Fruit fly (Drosophila melanogaster): ENCODE measurements around the gene CG11983.

Gene CG11983

dm6 chr3R:9039448-9039847 lies 31.3 kb downstream of the CG11983 start, which contains the start of gene neur (continued):
- TF ChIP-seq Sry-δ (GFP tag; optimal IDR thresholded peaks at IDR 0.05): peak; percentile 74
- peak; percentile 60; the same call in 1 of the 2 replicates for TF ChIP-seq bbx (GFP tag; IDR thresholded peaks at IDR 0.05; ENCODE audit: partially characterized antibody)
- TF ChIP-seq CG8765 (GFP tag; IDR thresholded peaks at IDR 0.05): no peak
- peak; percentile 23 for TF ChIP-seq CG13424 (tag; optimal IDR thresholded peaks at IDR 0.05)
- TF ChIP-seq CG6791 (GFP tag; IDR thresholded peaks at IDR 0.05; ENCODE audit: partially characterized antibody): peak; percentile 59; the same call in 2 of the 3 replicates
- TF ChIP-seq Lpt (GFP tag; optimal IDR thresholded peaks at IDR 0.05): no peak
- TF ChIP-seq CG2889 (GFP tag; IDR thresholded peaks at IDR 0.05): no peak
- peak; percentile 51 for TF ChIP-seq CG15514 (GFP tag; optimal IDR thresholded peaks at IDR 0.05)
- no peak for TF ChIP-seq CG17612 (GFP tag; IDR thresholded peaks at IDR 0.05)
- peak; percentile 13 for TF ChIP-seq jumu (GFP tag; optimal IDR thresholded peaks at IDR 0.05)
- no peak; the same call in 1 of the 2 replicates for TF ChIP-seq vvl (GFP tag; IDR thresholded peaks at IDR 0.05)
- no peak for TF ChIP-seq CG10959 (GFP tag; IDR thresholded peaks at IDR 0.05)
- TF ChIP-seq Jarid2 (GFP tag; optimal IDR thresholded peaks at IDR 0.05): no peak
- TF ChIP-seq CoRest (tag; optimal IDR thresholded peaks at IDR 0.05): peak; percentile 75
- TF ChIP-seq eyg (GFP tag; optimal IDR thresholded peaks at IDR 0.05): no peak
- no peak for TF ChIP-seq ac (GFP tag; optimal IDR thresholded peaks at IDR 0.05)
- TF ChIP-seq ems (GFP tag; optimal IDR thresholded peaks at IDR 0.05): no peak
- peak; percentile 39 for TF ChIP-seq CG3281 (GFP tag; optimal IDR thresholded peaks at IDR 0.05)
- no peak for TF ChIP-seq Atf-2 (GFP tag; optimal IDR thresholded peaks at IDR 0.05)
- no peak for TF ChIP-seq dan (GFP tag; IDR thresholded peaks at IDR 0.05)
- TF ChIP-seq ci (GFP tag; IDR thresholded peaks at IDR 0.05): peak; percentile 46; the same call in 1 of the 3 replicates
- TF ChIP-seq CG30431 (GFP tag; optimal IDR thresholded peaks at IDR 0.05): no peak
- no peak for TF ChIP-seq NFAT (GFP tag; IDR thresholded peaks at IDR 0.05)
- no peak for TF ChIP-seq Fer3 (tag; optimal IDR thresholded peaks at IDR 0.05)
- TF ChIP-seq CG1792 (GFP tag; optimal IDR thresholded peaks at IDR 0.05): no peak
- TF ChIP-seq scrt (GFP tag; optimal IDR thresholded peaks at IDR 0.05): no peak
- TF ChIP-seq tio (GFP tag; optimal IDR thresholded peaks at IDR 0.05): no peak
- no peak for TF ChIP-seq CG2678 (tag; optimal IDR thresholded peaks at IDR 0.05)
- TF ChIP-seq zen (tag; optimal IDR thresholded peaks at IDR 0.05): peak; percentile 11
- TF ChIP-seq pan (optimal IDR thresholded peaks at IDR 0.05): no peak
- TF ChIP-seq pan (GFP tag; optimal IDR thresholded peaks at IDR 0.05 in 1 of 2, IDR thresholded peaks at IDR 0.05 in 1 of 2): no peak
- TF ChIP-seq ERR (GFP tag; optimal IDR thresholded peaks at IDR 0.05): no peak
- no peak for TF ChIP-seq ttk (GFP tag; IDR thresholded peaks at IDR 0.05)
- no peak for TF ChIP-seq Ravus (GFP tag; IDR thresholded peaks at IDR 0.05)
- peak in 1 of 2 experiments; percentile 3 for TF ChIP-seq chif (GFP tag; optimal IDR thresholded peaks at IDR 0.05)
- no peak for TF ChIP-seq br (optimal IDR thresholded peaks at IDR 0.05)
- no peak for TF ChIP-seq caup (GFP tag; optimal IDR thresholded peaks at IDR 0.05; ENCODE audit: severe bottlenecking)
- no peak for TF ChIP-seq TFAM (GFP tag; optimal IDR thresholded peaks at IDR 0.05)
- TF ChIP-seq Bgb (GFP tag; IDR thresholded peaks at IDR 0.05; ENCODE audit: partially characterized antibody): peak; percentile 67
- TF ChIP-seq hkb (optimal IDR thresholded peaks at IDR 0.05): no peak
- no peak for TF ChIP-seq hkb (GFP tag; IDR thresholded peaks at IDR 0.05)
- peak; percentile 40 for TF ChIP-seq NfI (GFP tag; optimal IDR thresholded peaks at IDR 0.05)
- peak; percentile 58 for TF ChIP-seq YL-1 (GFP tag; optimal IDR thresholded peaks at IDR 0.05)
- TF ChIP-seq sob (GFP tag; IDR thresholded peaks at IDR 0.05): no peak
- TF ChIP-seq D19A (tag; optimal IDR thresholded peaks at IDR 0.05): no peak
- peak; percentile 77 for TF ChIP-seq pzg (GFP tag; optimal IDR thresholded peaks at IDR 0.05)
- TF ChIP-seq Spps (tag; optimal IDR thresholded peaks at IDR 0.05): no peak
- no peak for TF ChIP-seq CG7357 (GFP tag; IDR thresholded peaks at IDR 0.05)
- TF ChIP-seq CG8924 (tag; optimal IDR thresholded peaks at IDR 0.05): peak; percentile 44
- no peak for TF ChIP-seq CG1024 (GFP tag; IDR thresholded peaks at IDR 0.05)
- TF ChIP-seq CG4820 (GFP tag; optimal IDR thresholded peaks at IDR 0.05): peak; percentile 17
- TF ChIP-seq Dip2 (GFP tag; IDR thresholded peaks at IDR 0.05): no peak
- TF ChIP-seq gro (GFP tag; optimal IDR thresholded peaks at IDR 0.05): peak; percentile 35

All from whole organism, embryonic.